Fruit fly (Drosophila melanogaster) whole organism, adult: ENCODE data around the gene CG4465.

Experiments used
- CG14711 ChIP-seq: fragments of 200-800 bp; sonication (Bioruptor generic); optimal IDR thresholded peaks from 2 replicates; lab custom pipeline; 2018; ENCODE audit warnings: missing biosample characterization, mild to moderate bottlenecking, missing genetic modification characterization, moderate library complexity
- Crg-1 ChIP-seq: fragments of 200-800 bp; sonication (Bioruptor generic); optimal IDR thresholded peaks from 2 replicates; lab custom pipeline; 2016; ENCODE audit warnings: missing biosample characterization, missing genetic modification characterization

DNA sequence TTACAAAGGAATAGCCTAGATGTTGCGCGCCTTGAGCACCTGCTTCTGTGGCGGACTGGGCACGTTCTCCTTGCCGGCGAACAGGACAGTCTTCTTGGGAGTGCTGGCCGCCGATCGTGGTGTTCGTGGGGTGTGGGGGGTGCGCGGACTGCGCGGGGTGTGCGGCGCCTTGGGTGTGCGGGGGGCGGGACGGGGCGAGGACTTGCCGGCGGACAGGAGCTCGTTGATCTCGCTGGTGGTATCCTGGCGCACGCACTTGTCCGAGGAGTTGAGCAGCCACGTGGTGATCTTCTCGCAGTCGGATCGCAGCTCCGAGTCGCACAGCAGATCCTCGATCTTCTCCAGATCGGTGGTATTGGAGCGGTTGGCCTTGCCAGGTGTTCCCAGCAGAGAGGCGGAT, 14.5 kb upstream of the CG4465 start:
- TF ChIP-seq CG14711 (no peak), Crg-1 (GFP tag; lab: Kevin White, UChicago) (no peak)
